Worm (Caenorhabditis elegans): ENCODE measurements around the gene K08D8.6.

ce11 chrIV:12855248-12855647 is 35.1 kb downstream of the K08D8.6 start, which contains the start of gene nstp-5:
- no peak for TF ChIP-seq nhr-237 (tag; optimal IDR thresholded peaks at IDR 0.05)
- no peak for TF ChIP-seq Y5F2A.4 (GFP tag; optimal IDR thresholded peaks at IDR 0.05)
- TF ChIP-seq nhr-76 (tag; optimal IDR thresholded peaks at IDR 0.05), result no peak
- no peak for TF ChIP-seq gei-8 (GFP tag; optimal IDR thresholded peaks at IDR 0.05)
- no peak for TF ChIP-seq aly-2 (tag; optimal IDR thresholded peaks at IDR 0.05)
- TF ChIP-seq ZK337.2 (GFP tag; IDR thresholded peaks at IDR 0.05), result no peak
- no peak for TF ChIP-seq unc-39 (tag; optimal IDR thresholded peaks at IDR 0.05)
- TF ChIP-seq unc-62 (GFP tag; optimal IDR thresholded peaks at IDR 0.05 in 1 of 2), result no peak
- TF ChIP-seq unc-62 (tag; optimal IDR thresholded peaks at IDR 0.05), result no peak
- TF ChIP-seq unc-130 (GFP tag; optimal IDR thresholded peaks at IDR 0.05), result no peak
- no peak for TF ChIP-seq lin-39 (tag; optimal IDR thresholded peaks at IDR 0.05)
- no peak for TF ChIP-seq fos-1 (tag; optimal IDR thresholded peaks at IDR 0.05)
- TF ChIP-seq F26F4.8 (GFP tag; conservative IDR thresholded peaks at IDR 0.05), result no peak
- TF ChIP-seq fkh-10 (GFP tag; optimal IDR thresholded peaks at IDR 0.05), result no peak
- TF ChIP-seq jun-1 (tag; optimal IDR thresholded peaks at IDR 0.05), result no peak
